Worm (Caenorhabditis elegans) whole organism, L4 larva: ENCODE data around the gene spp-16.

Source experiments
- D1046.2 ChIP-seq: fragments of 200-800 bp; sonication (Bioruptor generic); IDR thresholded peaks from 2 replicates; pipeline ENCODE4 v1.3.6; 2022; ENCODE audit warnings: missing genetic modification characterization, missing compliant biosample characterization
- F26F4.8 ChIP-seq: fragments of 200-800 bp; sonication (Bioruptor generic); conservative IDR thresholded peaks from 2 replicates; pipeline ENCODE4 v1.3.6; 2022; ENCODE audit warnings: missing genetic modification characterization, missing compliant biosample characterization
- F44E2.7 ChIP-seq: fragments of 200-800 bp; sonication (Bioruptor generic); IDR thresholded peaks from 2 replicates; pipeline ENCODE4 v2.1.2; 2022; ENCODE audit warnings: missing genetic modification characterization, missing compliant biosample characterization
- F49E8.2 ChIP-seq: sonication (generic microtip); optimal IDR thresholded peaks from 2 replicates; lab custom pipeline; 2016; ENCODE audit warnings: missing compliant biosample characterization, mild to moderate bottlenecking, missing genetic modification characterization, borderline replicate concordance
- R02D3.7 ChIP-seq: fragments of 150-350 bp; sonication (generic microtip); optimal IDR thresholded peaks from 3 replicates; lab custom pipeline; 2014; ENCODE audit warnings: missing biosample characterization, missing genetic modification characterization
- T26A8.4 ChIP-seq: fragments of 200-800 bp; sonication (Bioruptor generic); IDR thresholded peaks from 2 replicates; pipeline ENCODE4 v1.3.6; 2022; ENCODE audit warnings: missing genetic modification characterization, missing compliant biosample characterization
- ZK337.2 ChIP-seq: fragments of 200-800 bp; sonication (Bioruptor generic); IDR thresholded peaks from 2 replicates; pipeline ENCODE4 v1.3.6; 2022; ENCODE audit warnings: missing genetic modification reagents, missing genetic modification characterization, missing compliant biosample characterization
- aha-1 ChIP-seq: fragments of 150-350 bp; peaks from one replicate; lab custom pipeline; 2014; ENCODE audit warnings: missing biosample characterization, missing genetic modification characterization
- ama-1 ChIP-seq: fragments of 150-350 bp; optimal IDR thresholded peaks from 2 replicates; lab custom pipeline; 2014; ENCODE audit warnings: inconsistent platforms, mixed read lengths
- ceh-28 ChIP-seq: fragments of 150-350 bp; optimal IDR thresholded peaks from 2 replicates; lab custom pipeline; 2014; ENCODE audit warnings: missing biosample characterization, missing genetic modification reagents, missing genetic modification characterization
- ceh-32 ChIP-seq: sonication (generic microtip); optimal IDR thresholded peaks from 2 replicates; lab custom pipeline; 2016; ENCODE audit warnings: mild to moderate bottlenecking, missing genetic modification characterization, missing compliant biosample characterization; ENCODE audit not compliant: poor library complexity
- daf-16 ChIP-seq, 3 experiments: sonication (generic microtip); optimal IDR thresholded peaks; 2 replicates each; lab custom pipeline; 2016 to 2017; ENCODE audit warnings: missing genetic modification characterization in 3 of 3, missing genetic modification reagents in 3 of 3, mild to moderate bottlenecking in 2 of 3, missing compliant biosample characterization in 2 of 3, missing biosample characterization in 1 of 3, moderate library complexity in 1 of 3
- dmd-6 ChIP-seq: fragments of 200-800 bp; sonication (Bioruptor generic); IDR thresholded peaks from 2 replicates; pipeline ENCODE4 v1.3.6; 2022; ENCODE audit warnings: missing genetic modification reagents, missing genetic modification characterization, missing compliant biosample characterization
- dpl-1 ChIP-seq: fragments of 150-350 bp; optimal IDR thresholded peaks from 2 replicates; lab custom pipeline; 2014; ENCODE audit warnings: missing biosample characterization, missing genetic modification reagents, missing genetic modification characterization
- duxl-1 ChIP-seq: sonication (generic microtip); optimal IDR thresholded peaks from 2 replicates; lab custom pipeline; 2016; ENCODE audit warnings: mild to moderate bottlenecking, missing genetic modification characterization, moderate library complexity, missing compliant biosample characterization; ENCODE audit not compliant: poor library complexity
- gei-8 ChIP-seq: fragments of 200-800 bp; sonication (Bioruptor generic); optimal IDR thresholded peaks from 2 replicates; lab custom pipeline; 2018; ENCODE audit warnings: mild to moderate bottlenecking, missing genetic modification characterization, missing compliant biosample characterization
- hif-1 ChIP-seq, 2 experiments: sonication (generic microtip); optimal IDR thresholded peaks; 2 replicates each; lab custom pipeline; 2016 to 2017; ENCODE audit warnings: missing compliant biosample characterization in 2 of 2, missing genetic modification characterization in 2 of 2, missing genetic modification reagents in 2 of 2, missing genotype in 2 of 2, mild to moderate bottlenecking in 1 of 2
- hlh-11 ChIP-seq: fragments of 200-800 bp; sonication (Bioruptor generic); optimal IDR thresholded peaks from 2 replicates; lab custom pipeline; 2018; ENCODE audit warnings: mild to moderate bottlenecking, missing genetic modification characterization, missing compliant biosample characterization
- hlh-30 ChIP-seq: sonication (generic microtip); optimal IDR thresholded peaks from 2 replicates; lab custom pipeline; 2017; ENCODE audit warnings: antibody characterized with exemption, mild to moderate bottlenecking, missing genetic modification characterization, missing compliant biosample characterization; ENCODE audit not compliant: insufficient read depth
- lin-15B ChIP-seq: fragments of 150-350 bp; sonication (generic microtip); optimal IDR thresholded peaks from 3 replicates; lab custom pipeline; 2014; ENCODE audit warnings: missing biosample characterization, missing genetic modification characterization
- lin-29 ChIP-seq: fragments of 200-800 bp; sonication (Bioruptor generic); IDR thresholded peaks from 2 replicates; pipeline ENCODE4 v1.3.6; 2022; ENCODE audit warnings: missing genetic modification reagents, missing genetic modification characterization, missing compliant biosample characterization
- lin-38 ChIP-seq: fragments of 200-800 bp; sonication (Bioruptor generic); IDR thresholded peaks from 2 replicates; pipeline ENCODE4 v1.3.6; 2022; ENCODE audit warnings: missing genetic modification reagents, missing genetic modification characterization, missing compliant biosample characterization
- lin-39 ChIP-seq: fragments of 150-350 bp; optimal IDR thresholded peaks from 2 replicates; lab custom pipeline; 2014; ENCODE audit warnings: missing biosample characterization, missing genetic modification reagents, missing genetic modification characterization
- lsy-2 ChIP-seq, 2 experiments: fragments of 150-350 bp in 1 of 2; sonication (generic microtip) in 1 of 2; optimal IDR thresholded peaks; 2 replicates each; lab custom pipeline; 2014 to 2017; ENCODE audit warnings: missing biosample characterization in 2 of 2, missing genetic modification characterization in 2 of 2
- mdl-1 ChIP-seq, 2 experiments: fragments of 150-350 bp in 1 of 2; sonication (generic microtip) in 1 of 2; optimal IDR thresholded peaks; 2 replicates each; lab custom pipeline; 2014 to 2017; ENCODE audit warnings: missing biosample characterization in 2 of 2, missing genetic modification characterization in 2 of 2
- mep-1 ChIP-seq: fragments of 150-350 bp; sonication (generic microtip); optimal IDR thresholded peaks from 3 replicates; lab custom pipeline; 2014; ENCODE audit warnings: missing biosample characterization, missing genetic modification characterization
- nhr-10 ChIP-seq: fragments of 150-350 bp; optimal IDR thresholded peaks from 2 replicates; lab custom pipeline; 2014; ENCODE audit warnings: missing biosample characterization, missing genetic modification characterization
- nhr-102 ChIP-seq: sonication (generic microtip); optimal IDR thresholded peaks from 2 replicates; lab custom pipeline; 2016; ENCODE audit warnings: mild to moderate bottlenecking, missing genetic modification characterization, moderate library complexity, missing compliant biosample characterization
- nhr-11 ChIP-seq: fragments of 150-350 bp; optimal IDR thresholded peaks from 2 replicates; lab custom pipeline; 2014; ENCODE audit warnings: missing biosample characterization, missing genetic modification characterization
- nhr-28 ChIP-seq: fragments of 150-350 bp; optimal IDR thresholded peaks from 2 replicates; lab custom pipeline; 2014; ENCODE audit warnings: missing biosample characterization, missing genetic modification characterization
- nhr-41 ChIP-seq: fragments of 200-800 bp; sonication (Bioruptor generic); IDR thresholded peaks from 2 replicates; pipeline ENCODE4 v1.3.6; 2022; ENCODE audit warnings: missing genetic modification reagents, missing genetic modification characterization, missing compliant biosample characterization
- nhr-48 ChIP-seq: sonication (generic microtip); optimal IDR thresholded peaks from 2 replicates; lab custom pipeline; 2016; ENCODE audit warnings: mild to moderate bottlenecking, missing genetic modification characterization, missing compliant biosample characterization
- nhr-6 ChIP-seq: fragments of 150-350 bp; optimal IDR thresholded peaks from 2 replicates; lab custom pipeline; 2014; ENCODE audit warnings: missing biosample characterization, missing genetic modification characterization
- nhr-77 ChIP-seq: fragments of 150-350 bp; optimal IDR thresholded peaks from 2 replicates; lab custom pipeline; 2014; ENCODE audit warnings: missing biosample characterization, missing genetic modification characterization
- pqm-1 ChIP-seq: sonication (generic microtip); optimal IDR thresholded peaks from 2 replicates; lab custom pipeline; 2017; ENCODE audit warnings: missing biosample characterization, missing genetic modification characterization
- rbr-2 ChIP-seq: sonication (generic microtip); optimal IDR thresholded peaks from 2 replicates; lab custom pipeline; 2016; ENCODE audit warnings: missing genotype, missing genetic modification characterization, missing compliant biosample characterization
- sdz-12 ChIP-seq: fragments of 200-800 bp; sonication (Bioruptor generic); optimal IDR thresholded peaks from 2 replicates; lab custom pipeline; 2018; ENCODE audit warnings: mild to moderate bottlenecking, missing genetic modification characterization, missing compliant biosample characterization
- skn-1 ChIP-seq: fragments of 150-350 bp; optimal IDR thresholded peaks from 2 replicates; lab custom pipeline; 2014; ENCODE audit warnings: missing biosample characterization, missing genetic modification characterization
- tra-1 ChIP-seq: fragments of 200-800 bp; sonication (Bioruptor generic); IDR thresholded peaks from 2 replicates; pipeline ENCODE4 v1.3.6; 2022; ENCODE audit warnings: missing genetic modification reagents, missing genetic modification characterization, missing compliant biosample characterization
- unc-39 ChIP-seq: sonication (generic microtip); optimal IDR thresholded peaks from 2 replicates; lab custom pipeline; 2017; ENCODE audit warnings: missing biosample characterization, missing genetic modification characterization
- unc-62 ChIP-seq, 3 experiments: fragments of 150-350 bp in 1 of 3; sonication (generic microtip); optimal IDR thresholded peaks in 2 of 3; peaks in 1 of 3; 1 replicate in 1 of 3; 2 replicates in 2 of 3; lab custom pipeline; 2014 to 2017; ENCODE audit warnings: missing biosample characterization in 3 of 3, missing genetic modification characterization in 3 of 3, missing genetic modification reagents in 3 of 3, missing genotype in 1 of 3
- vab-7 ChIP-seq: fragments of 200-800 bp; sonication (Bioruptor generic); IDR thresholded peaks from 2 replicates; pipeline ENCODE4 v1.3.6; 2022; ENCODE audit warnings: missing genetic modification reagents, missing genetic modification characterization, missing compliant biosample characterization
- zfp-2 ChIP-seq: sonication (generic microtip); optimal IDR thresholded peaks from 2 replicates; lab custom pipeline; 2016; ENCODE audit warnings: mild to moderate bottlenecking, missing genetic modification characterization, missing compliant biosample characterization
- zfp-3 ChIP-seq: fragments of 200-800 bp; sonication (Bioruptor generic); conservative IDR thresholded peaks from 2 replicates; pipeline ENCODE4 v1.3.6; 2022; ENCODE audit warnings: missing genetic modification reagents, missing genetic modification characterization, missing compliant biosample characterization
- zip-11 ChIP-seq: fragments of 200-800 bp; sonication (Bioruptor generic); IDR thresholded peaks from 2 replicates; pipeline ENCODE4 v1.3.6; 2022; ENCODE audit warnings: missing genetic modification characterization, missing compliant biosample characterization

The spp-16 gene

ce11 chrV:10861611-10862262, 39.4 kb downstream of the spp-16 start:
- TF ChIP-seq nhr-6 (no peak), nhr-41 (GFP tag; lab: Robert Waterston, UW) (no peak), mep-1 (tag; lab: Kevin White, UChicago) (peak; percentile 47), ZK337.2 (GFP tag; lab: Robert Waterston, UW) (no peak), lsy-2 (tag; optimal IDR thresholded peaks at IDR 0.05; lab: Kevin White, UChicago) (peak in 1 of 2 experiments; percentile 45), F49E8.2 (no peak), ceh-28 (no peak), hif-1 (tag; optimal IDR thresholded peaks at IDR 0.05; lab: Kevin White, UChicago) (peak in 1 of 2 experiments; percentile 51), hlh-30 (peak; percentile 75), nhr-28 (tag; lab: Kevin White, UChicago) (peak; percentile 59), zip-11 (GFP tag; lab: Robert Waterston, UW) (no peak), unc-62 (GFP tag; optimal IDR thresholded peaks at IDR 0.05 in 1 of 2; lab: Kevin White, UChicago) (peak in 1 of 2 experiments; percentile 87), unc-62 (tag; optimal IDR thresholded peaks at IDR 0.05; lab: Kevin White, UChicago) (no peak), mdl-1 (tag; optimal IDR thresholded peaks at IDR 0.05; lab: Kevin White, UChicago) (peak in 1 of 2 experiments; percentile 24), aha-1 (tag; lab: Kevin White, UChicago) (peak; percentile 13), F44E2.7 (GFP tag; lab: Robert Waterston, UW) (no peak), zfp-3 (no peak), unc-39 (tag; lab: Kevin White, UChicago) (no peak), F26F4.8 (no peak), zfp-2 (tag; lab: Kevin White, UChicago) (no peak), hlh-11 (tag; lab: Kevin White, UChicago) (peak; percentile 42), dpl-1 (GFP tag; lab: Kevin White, UChicago) (no peak), dmd-6 (GFP tag; lab: Robert Waterston, UW) (peak; percentile 20), daf-16 (GFP tag; optimal IDR thresholded peaks at IDR 0.05; lab: Kevin White, UChicago) (no peak), daf-16 (tag; optimal IDR thresholded peaks at IDR 0.05; lab: Kevin White, UChicago) (peak; percentile 24), vab-7 (GFP tag; lab: Robert Waterston, UW) (no peak), nhr-11 (peak; percentile 15), pqm-1 (no peak), T26A8.4 (GFP tag; lab: Robert Waterston, UW) (no peak), tra-1 (GFP tag; lab: Robert Waterston, UW) (no peak), nhr-102 (tag; lab: Kevin White, UChicago) (no peak), rbr-2 (tag; lab: Kevin White, UChicago) (peak; percentile 52), sdz-12 (GFP tag; lab: Kevin White, UChicago) (no peak), ama-1 (lab: Kevin White, UChicago) (peak; percentile 25), nhr-77 (tag; lab: Kevin White, UChicago) (peak; percentile 15), nhr-10 (tag; lab: Kevin White, UChicago) (no peak), lin-29 (GFP tag; lab: Robert Waterston, UW) (no peak)
- TF ChIP-seq, all 104 proteins: peak for 15

ce11 chrV:10860526-10861037, 40.5 kb downstream of the spp-16 start:
- TF ChIP-seq zfp-3, result no peak
- TF ChIP-seq unc-62 (GFP tag; optimal IDR thresholded peaks at IDR 0.05 in 1 of 2; lab: Kevin White, UChicago), result peak in 1 of 2 experiments; percentile 98
- no peak for TF ChIP-seq unc-62 (tag; optimal IDR thresholded peaks at IDR 0.05; lab: Kevin White, UChicago)

DNA sequence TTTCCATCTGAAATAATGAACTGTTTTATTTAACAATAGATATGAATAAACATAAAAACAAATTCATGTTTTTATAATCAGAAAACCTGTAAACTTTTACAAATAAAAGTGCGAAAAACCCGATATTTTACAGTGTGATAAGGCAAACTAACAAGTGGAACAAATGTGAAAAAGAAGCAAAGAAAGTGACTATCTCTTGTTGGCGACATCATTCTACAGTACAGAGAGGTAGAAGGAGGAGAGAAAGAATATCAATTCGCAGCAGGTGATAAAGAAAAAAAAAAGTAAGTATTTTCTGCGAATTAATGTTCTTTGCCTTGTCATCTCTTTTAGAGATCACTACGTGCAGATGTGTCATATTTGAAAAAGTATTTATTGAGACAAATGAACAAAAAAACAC, 41.3 kb downstream of the spp-16 start:
- TF ChIP-seq D1046.2 (GFP tag; lab: Robert Waterston, UW), result no peak
- TF ChIP-seq gei-8 (GFP tag; lab: Kevin White, UChicago), result no peak
- peak; percentile 23 for TF ChIP-seq hlh-30
- TF ChIP-seq skn-1, result no peak
- TF ChIP-seq vab-7 (GFP tag; lab: Robert Waterston, UW), result no peak
- no peak for TF ChIP-seq lin-15B (tag; lab: Kevin White, UChicago)
- peak in 1 of 2 experiments; percentile 43 for TF ChIP-seq mdl-1 (tag; optimal IDR thresholded peaks at IDR 0.05; lab: Kevin White, UChicago)
- no peak for TF ChIP-seq nhr-102 (tag; lab: Kevin White, UChicago)
- no peak for TF ChIP-seq ceh-32 (tag; lab: Kevin White, UChicago)
- no peak for TF ChIP-seq R02D3.7 (tag; lab: Kevin White, UChicago)
- no peak for TF ChIP-seq duxl-1 (tag; lab: Kevin White, UChicago)
- no peak for TF ChIP-seq ama-1 (lab: Kevin White, UChicago)
- peak; percentile 99 for TF ChIP-seq aha-1 (tag; lab: Kevin White, UChicago)
- TF ChIP-seq T26A8.4 (GFP tag; lab: Robert Waterston, UW), result no peak
- TF ChIP-seq dmd-6 (GFP tag; lab: Robert Waterston, UW), result peak; percentile 74
- peak; percentile 94 for TF ChIP-seq pqm-1
- TF ChIP-seq nhr-48 (tag; lab: Kevin White, UChicago), result peak; percentile 36
- TF ChIP-seq lin-38 (GFP tag; lab: Robert Waterston, UW), result no peak
- TF ChIP-seq daf-16 (GFP tag; optimal IDR thresholded peaks at IDR 0.05; lab: Kevin White, UChicago), result no peak
- peak; percentile 63 for TF ChIP-seq daf-16 (tag; optimal IDR thresholded peaks at IDR 0.05; lab: Kevin White, UChicago)
- no peak for TF ChIP-seq lin-39 (tag; lab: Kevin White, UChicago)
